Worm (Caenorhabditis elegans) whole organism, L1 larva: Measurements from ENCODE around the gene F49F1.12.

Source experiments
- ceh-82 ChIP-seq, 3 experiments: fragments of 150-350 bp in 1 of 3; sonication (generic microtip) in 2 of 3; optimal IDR thresholded peaks; 2 replicates each; lab custom pipeline; 2014 to 2017; ENCODE audit warnings: missing biosample characterization in 3 of 3, missing genetic modification characterization in 3 of 3
- elt-2 ChIP-seq: sonication (generic microtip); optimal IDR thresholded peaks from 2 replicates; lab custom pipeline; 2016; ENCODE audit warnings: missing genetic modification characterization, mild to moderate bottlenecking, inconsistent platforms, missing compliant biosample characterization, missing genetic modification reagents
- elt-3 ChIP-seq, 6 experiments: fragments of 150-350 bp in 1 of 6; sonication (generic microtip); optimal IDR thresholded peaks; 2 replicates each; lab custom pipeline; 2017 to 2018; ENCODE audit warnings: missing biosample characterization in 6 of 6, missing genetic modification characterization in 6 of 6, inconsistent platforms in 1 of 6
- fos-1 ChIP-seq: fragments of 150-350 bp; optimal IDR thresholded peaks from 2 replicates; lab custom pipeline; 2014; ENCODE audit warnings: missing biosample characterization, missing genetic modification characterization

- TF ChIP-seq elt-3 (tag; optimal IDR thresholded peaks at IDR 0.05; lab: Kevin White, UChicago) = no peak
- TF ChIP-seq elt-2 (tag; lab: Kevin White, UChicago) = no peak
- no peak for TF ChIP-seq ceh-82 (tag; optimal IDR thresholded peaks at IDR 0.05; lab: Kevin White, UChicago)
- TF ChIP-seq fos-1 (tag; lab: Kevin White, UChicago) = no peak
Measured at ce11 chrIV:4139022-4139421, 3.9 kb downstream of the F49F1.12 start, which contains the start of gene F49F1.10.
